Worm (Caenorhabditis elegans): ENCODE results near the gene Y40C7B.4.

The Y40C7B.4 gene

DNA sequence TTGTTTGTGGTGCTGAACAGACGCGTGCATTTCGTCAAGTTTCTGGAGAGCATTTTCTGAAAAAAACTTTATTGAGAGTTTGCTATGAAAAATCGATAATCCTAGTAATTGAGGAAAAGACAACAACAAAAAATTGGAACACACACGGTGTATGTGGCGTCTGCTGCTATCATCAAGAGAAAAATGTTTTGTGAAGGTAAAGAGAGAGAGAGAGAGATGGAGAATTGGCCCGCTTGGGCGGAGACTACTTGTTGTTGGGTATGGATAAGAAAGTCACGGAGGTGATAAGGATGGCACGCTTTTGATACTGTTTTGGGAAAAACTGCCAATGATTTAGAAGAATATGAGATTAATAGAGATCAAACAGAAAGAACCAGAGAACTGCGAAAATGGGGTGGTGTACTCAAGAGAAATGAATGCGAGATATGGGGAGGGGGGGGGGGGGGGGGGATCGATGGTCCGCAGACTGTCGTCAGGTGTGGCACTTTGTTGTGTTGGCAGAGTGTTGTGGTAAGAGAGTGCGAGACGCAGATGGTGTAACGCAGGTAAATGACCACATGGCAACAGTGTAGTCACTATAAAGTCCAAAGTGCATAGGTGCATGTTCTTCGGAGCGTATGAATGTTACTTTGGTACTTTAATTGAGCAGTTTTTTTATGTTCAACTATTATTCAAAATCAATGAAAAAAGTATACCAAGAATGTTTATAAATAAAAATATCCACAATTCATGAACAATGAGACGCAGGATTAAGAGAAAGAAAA lies 39.4 kb downstream of the Y40C7B.4 start, which contains the start of gene acdh-7:
TSS of gene acdh-7 (minus strand) at position 56 of the 764 bp plus-strand sequence.
- TF ChIP-seq Y55F3AM.14 (GFP tag; optimal IDR thresholded peaks at IDR 0.05) (no peak), gmeb-1 (tag; optimal IDR thresholded peaks at IDR 0.05) (no peak), ama-1 (optimal IDR thresholded peaks at IDR 0.05) (peak; percentile 68), nhr-6 (tag; optimal IDR thresholded peaks at IDR 0.05) (no peak), nhr-129 (tag; optimal IDR thresholded peaks at IDR 0.05) (peak; percentile 18), sma-9 (GFP tag; optimal IDR thresholded peaks at IDR 0.05) (peak; percentile 28), sma-9 (tag; optimal IDR thresholded peaks at IDR 0.05) (no peak), fos-1 (tag; optimal IDR thresholded peaks at IDR 0.05) (peak; percentile 14), crh-2 (tag; optimal IDR thresholded peaks at IDR 0.05) (peak; percentile 15)

DNA sequence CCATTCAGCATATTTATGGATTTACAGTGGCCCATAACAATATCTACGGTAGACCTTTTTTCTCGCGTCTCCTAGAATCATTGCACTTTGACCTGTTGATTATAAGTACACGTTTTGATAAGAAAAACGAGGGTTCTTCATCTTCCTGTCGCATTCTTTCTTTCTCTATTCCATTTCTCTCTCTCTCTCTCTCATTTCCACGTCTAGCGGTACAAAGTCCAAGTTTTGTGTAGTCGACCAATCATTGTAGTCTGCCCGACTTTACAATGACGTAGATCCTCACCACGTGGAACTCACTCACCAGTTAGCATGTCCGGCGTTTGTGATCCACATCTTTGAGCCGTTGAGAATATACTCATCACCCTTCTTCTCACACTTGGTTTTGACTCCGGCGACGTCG lies 40.4 kb downstream of the Y40C7B.4 start:
- peak; percentile 44 for TF ChIP-seq ztf-4 (tag; optimal IDR thresholded peaks at IDR 0.05)
- peak in 1 of 2 experiments; percentile 31 for TF ChIP-seq lsy-2 (tag; optimal IDR thresholded peaks at IDR 0.05)
- peak; percentile 32 for TF ChIP-seq gmeb-1 (tag; optimal IDR thresholded peaks at IDR 0.05)
- peak; percentile 48 for TF ChIP-seq lin-13 (GFP tag; optimal IDR thresholded peaks at IDR 0.05)
- TF ChIP-seq aly-2 (tag; optimal IDR thresholded peaks at IDR 0.05), result no peak
- TF ChIP-seq F13H6.1 (tag; optimal IDR thresholded peaks at IDR 0.05), result peak; percentile 65
- no peak for TF ChIP-seq ztf-1 (GFP tag; conservative IDR thresholded peaks at IDR 0.05)
- peak; percentile 88 for TF ChIP-seq crh-2 (tag; optimal IDR thresholded peaks at IDR 0.05)
- TF ChIP-seq unc-62 (GFP tag; optimal IDR thresholded peaks at IDR 0.05), result no peak
- peak; percentile 6 for TF ChIP-seq blmp-1 (tag; optimal IDR thresholded peaks at IDR 0.05; ENCODE audit: insufficient read depth)
- peak; percentile 54 to 71 for TF ChIP-seq mdl-1 (tag; optimal IDR thresholded peaks at IDR 0.05)
- TF ChIP-seq fos-1 (tag; optimal IDR thresholded peaks at IDR 0.05), result peak; percentile 72
- TF ChIP-seq mab-5 (tag; optimal IDR thresholded peaks at IDR 0.05), result no peak
- TF ChIP-seq skn-1 (tag; optimal IDR thresholded peaks at IDR 0.05), result no peak
- TF ChIP-seq sma-3 (GFP tag; optimal IDR thresholded peaks at IDR 0.05), result peak; percentile 44
- TF ChIP-seq nhr-21 (tag; optimal IDR thresholded peaks at IDR 0.05), result peak; percentile 67
- TF ChIP-seq C34F6.9 (tag; optimal IDR thresholded peaks at IDR 0.05), result peak; percentile 24
- peak; percentile 82 for TF ChIP-seq nhr-129 (tag; optimal IDR thresholded peaks at IDR 0.05)
- TF ChIP-seq nhr-25 (tag; optimal IDR thresholded peaks at IDR 0.05), result peak; percentile 12
- TF ChIP-seq R02D3.7 (tag; optimal IDR thresholded peaks at IDR 0.05), result no peak
- peak; percentile 87 for TF ChIP-seq sma-9 (GFP tag; optimal IDR thresholded peaks at IDR 0.05)
- no peak for TF ChIP-seq sma-9 (tag; optimal IDR thresholded peaks at IDR 0.05)

DNA sequence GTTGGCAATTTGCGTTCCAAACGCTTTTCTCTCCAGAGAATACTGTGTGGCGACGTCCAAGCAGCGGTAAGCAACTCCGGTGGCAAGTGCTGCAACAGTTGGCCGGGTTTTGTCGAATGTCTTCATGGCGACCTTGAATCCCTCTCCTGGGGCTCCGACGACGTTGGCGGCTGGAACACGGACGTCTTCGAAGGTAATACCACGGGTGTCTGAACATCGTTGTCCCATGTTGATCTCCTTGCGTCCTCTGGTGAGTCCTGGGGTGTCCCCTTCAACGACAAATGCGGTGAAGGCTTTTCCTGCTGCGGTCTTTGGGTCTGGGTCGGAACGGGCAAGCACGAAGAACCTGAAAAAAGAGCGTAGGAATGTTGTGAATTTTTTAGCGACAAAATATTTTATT lies 40.8 kb downstream of the Y40C7B.4 start:
- TF ChIP-seq alr-1 (tag; optimal IDR thresholded peaks at IDR 0.05), result no peak

DNA sequence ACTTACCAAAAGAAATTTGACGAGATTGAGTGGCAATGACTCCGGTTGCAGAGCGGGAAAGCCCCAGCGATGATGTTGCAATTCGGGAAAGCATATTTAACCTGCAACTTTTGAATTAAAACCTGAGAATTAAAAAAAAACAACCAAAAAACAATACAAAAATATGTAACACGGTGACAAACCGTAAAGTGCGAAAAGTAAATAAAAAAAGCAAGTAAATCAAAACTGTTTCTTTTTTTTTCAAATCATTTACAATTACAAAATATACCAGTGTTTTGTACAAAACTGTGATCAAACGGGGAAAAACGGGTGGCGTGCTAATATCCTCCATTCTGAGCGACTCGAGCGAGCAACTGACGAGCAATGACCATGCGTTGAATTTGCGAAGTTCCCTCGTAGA lies 41.8 kb downstream of the Y40C7B.4 start, which contains the start of gene acdh-10:
TSS of gene acdh-10 (minus strand) at position 101 of the 400 bp plus-strand sequence.
- no peak for TF ChIP-seq gmeb-1 (tag; optimal IDR thresholded peaks at IDR 0.05)
- TF ChIP-seq nhr-21 (tag; optimal IDR thresholded peaks at IDR 0.05), result no peak
- no peak for TF ChIP-seq nhr-12 (tag; optimal IDR thresholded peaks at IDR 0.05)
- no peak for TF ChIP-seq unc-39 (tag; optimal IDR thresholded peaks at IDR 0.05)
- no peak for TF ChIP-seq nhr-25 (tag; optimal IDR thresholded peaks at IDR 0.05)
- no peak for TF ChIP-seq sem-4 (tag; optimal IDR thresholded peaks at IDR 0.05)

DNA sequence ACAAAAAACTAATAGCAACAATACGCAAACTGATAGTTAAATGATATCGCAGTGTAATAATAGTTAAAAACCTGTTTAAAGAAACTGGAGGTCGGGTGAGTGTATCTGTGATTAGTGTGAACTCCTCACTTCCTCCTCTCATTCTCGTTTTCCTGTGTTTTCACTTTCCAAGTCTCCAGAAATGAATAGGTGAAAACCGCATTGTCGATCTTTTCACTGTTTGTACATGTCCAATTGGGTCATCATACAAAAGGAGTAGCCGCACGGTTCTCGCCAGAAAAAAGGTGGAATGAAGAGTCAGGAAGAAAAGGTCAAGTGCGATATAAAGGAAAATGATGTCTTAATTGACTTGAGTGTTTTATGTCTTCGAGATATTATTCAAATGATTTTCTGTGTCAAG lies 45.1 kb downstream of the Y40C7B.4 start:
- peak; percentile 56 for TF ChIP-seq blmp-1 (tag; optimal IDR thresholded peaks at IDR 0.05; ENCODE audit: insufficient read depth)
- no peak for TF ChIP-seq nhr-237 (tag; optimal IDR thresholded peaks at IDR 0.05)
- TF ChIP-seq nhr-21 (tag; optimal IDR thresholded peaks at IDR 0.05), result peak; percentile 46
- no peak for TF ChIP-seq nhr-129 (tag; optimal IDR thresholded peaks at IDR 0.05)

DNA sequence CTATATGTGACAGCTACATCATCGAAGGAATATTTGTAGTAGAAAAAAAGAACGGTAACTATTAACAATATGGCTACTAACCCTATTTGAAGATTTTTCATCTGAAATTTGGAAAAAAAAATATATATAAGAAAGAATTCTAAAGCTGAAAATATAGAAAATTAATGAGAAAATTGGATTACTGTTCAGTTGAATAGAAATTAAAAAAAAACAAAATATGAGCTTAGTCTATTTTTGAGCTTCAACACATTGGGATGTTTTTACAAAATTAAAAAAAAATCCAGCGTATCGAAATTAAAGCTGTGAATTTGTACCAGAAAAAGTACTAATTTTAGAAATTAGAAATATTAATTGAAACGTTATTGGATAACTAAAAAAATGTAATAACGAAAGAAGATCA lies 47.3 kb downstream of the Y40C7B.4 start, which contains the start of gene T08G2.2:
TSS of gene T08G2.2 (minus strand) at position 101 of the 400 bp plus-strand sequence.
- TF ChIP-seq lin-39 (tag; optimal IDR thresholded peaks at IDR 0.05) (no peak), alr-1 (tag; optimal IDR thresholded peaks at IDR 0.05) (no peak), mdl-1 (tag; optimal IDR thresholded peaks at IDR 0.05) (no peak), ztf-1 (GFP tag; conservative IDR thresholded peaks at IDR 0.05) (no peak)
